Fruit fly (Drosophila melanogaster): ENCODE data around the gene CG11585.

Gene CG11585

DNA sequence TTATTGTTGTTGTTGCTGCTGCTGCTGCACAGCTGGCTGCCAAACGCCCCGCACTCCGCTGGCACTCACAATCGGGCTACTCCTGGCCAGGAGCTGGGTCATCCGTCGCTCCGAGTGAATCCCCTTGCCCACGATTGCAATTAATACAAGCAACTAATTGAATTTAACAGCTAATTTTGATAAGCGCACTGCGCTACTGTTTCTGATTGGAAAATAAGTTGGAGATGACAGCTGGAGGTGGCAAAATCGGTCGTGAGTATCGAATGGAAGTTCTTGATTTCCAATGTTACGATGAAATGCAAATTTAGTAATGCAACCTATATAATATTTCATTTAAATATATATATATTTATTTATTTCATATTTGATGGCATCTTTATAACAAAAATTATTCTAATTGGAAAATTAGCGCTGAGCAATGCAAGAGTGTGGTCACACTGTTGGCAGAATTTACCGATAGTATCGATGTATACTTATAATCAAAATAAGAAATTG lies 44.6 kb downstream of the CG11585 start, which contains the start of gene CG42271 (continued):
- no peak for TF ChIP-seq onecut (GFP tag; IDR thresholded peaks at IDR 0.05)
- no peak for TF ChIP-seq CG16863 (GFP tag; optimal IDR thresholded peaks at IDR 0.05)
- TF ChIP-seq CG6272 (GFP tag; IDR thresholded peaks at IDR 0.05) = peak; percentile 54; the same call in 1 of the 2 replicates
- TF ChIP-seq CG14050 (GFP tag; IDR thresholded peaks at IDR 0.05) = no peak
- peak; percentile 41 for TF ChIP-seq Xbp1 (GFP tag; optimal IDR thresholded peaks at IDR 0.05)
- no peak for TF ChIP-seq Bdp1 (GFP tag; optimal IDR thresholded peaks at IDR 0.05)
- TF ChIP-seq Dad (GFP tag; optimal IDR thresholded peaks at IDR 0.05) = no peak
- peak; percentile 50 for TF ChIP-seq CG4617 (GFP tag; optimal IDR thresholded peaks at IDR 0.05; ENCODE audit: borderline replicate concordance)
- TF ChIP-seq seq (GFP tag; IDR thresholded peaks at IDR 0.05) = no peak
- TF ChIP-seq ttk (GFP tag; IDR thresholded peaks at IDR 0.05) = no peak
- TF ChIP-seq Dek (tag; optimal IDR thresholded peaks at IDR 0.05) = no peak
- TF ChIP-seq CoRest (tag; optimal IDR thresholded peaks at IDR 0.05) = peak; percentile 76
- TF ChIP-seq vnd (GFP tag; IDR thresholded peaks at IDR 0.05; ENCODE audit: partially characterized antibody) = peak; percentile 94
- no peak for TF ChIP-seq H2.0 (GFP tag; IDR thresholded peaks at IDR 0.05)
- peak; percentile 59 for TF ChIP-seq CG9932 (GFP tag; IDR thresholded peaks at IDR 0.05)
- TF ChIP-seq CG15479 (GFP tag; optimal IDR thresholded peaks at IDR 0.05) = no peak
- TF ChIP-seq hb (GFP tag; IDR thresholded peaks at IDR 0.05; ENCODE audit: partially characterized antibody) = peak; percentile 93
- TF ChIP-seq sqz (GFP tag; optimal IDR thresholded peaks at IDR 0.05) = no peak
- TF ChIP-seq CG15696 (tag; optimal IDR thresholded peaks at IDR 0.05) = peak; percentile 55
- no peak for TF ChIP-seq cwo (GFP tag; optimal IDR thresholded peaks at IDR 0.05)
- TF ChIP-seq CG32767 (GFP tag; IDR thresholded peaks at IDR 0.05) = no peak
- TF ChIP-seq B-H2 (GFP tag; optimal IDR thresholded peaks at IDR 0.05) = no peak
- no peak for TF ChIP-seq CG34376 (GFP tag; optimal IDR thresholded peaks at IDR 0.05)
- TF ChIP-seq Gug (GFP tag; IDR thresholded peaks at IDR 0.05) = no peak; the same call in 3 of the 4 replicates
- peak; percentile 13 for TF ChIP-seq Spps (tag; optimal IDR thresholded peaks at IDR 0.05)
- TF ChIP-seq ewg (GFP tag; optimal IDR thresholded peaks at IDR 0.05) = peak; percentile 5
- TF ChIP-seq D19B (GFP tag; optimal IDR thresholded peaks at IDR 0.05) = no peak
- no peak for TF ChIP-seq grn (GFP tag; optimal IDR thresholded peaks at IDR 0.05)
- TF ChIP-seq CG11247 (GFP tag; IDR thresholded peaks at IDR 0.05) = no peak
- no peak for TF ChIP-seq CG31224 (GFP tag; IDR thresholded peaks at IDR 0.05)
- TF ChIP-seq CG14014 (GFP tag; IDR thresholded peaks at IDR 0.05) = no peak
- TF ChIP-seq CG3726 (GFP tag; IDR thresholded peaks at IDR 0.05) = no peak
- no peak for TF ChIP-seq pnt (GFP tag; optimal IDR thresholded peaks at IDR 0.05)
- no peak for TF ChIP-seq zfh2 (GFP tag; optimal IDR thresholded peaks at IDR 0.05)
- no peak for TF ChIP-seq CG1832 (GFP tag; optimal IDR thresholded peaks at IDR 0.05)
- TF ChIP-seq otp (GFP tag; IDR thresholded peaks at IDR 0.05) = 0 out of 3 replicates have a peak, but pooled peaks have one; percentile 7
- TF ChIP-seq ac (GFP tag; optimal IDR thresholded peaks at IDR 0.05) = no peak
- no peak for TF ChIP-seq Camta (GFP tag; optimal IDR thresholded peaks at IDR 0.05)
- TF ChIP-seq Lpt (GFP tag; optimal IDR thresholded peaks at IDR 0.05) = no peak
- TF ChIP-seq HLHmδ (GFP tag; optimal IDR thresholded peaks at IDR 0.05) = no peak
- TF ChIP-seq Hsf (GFP tag; optimal IDR thresholded peaks at IDR 0.05) = no peak
- TF ChIP-seq Neu2 (GFP tag; optimal IDR thresholded peaks at IDR 0.05; ENCODE audit: borderline replicate concordance) = no peak
- peak; percentile 60 for TF ChIP-seq Med (GFP tag)
- TF ChIP-seq YL-1 (GFP tag; optimal IDR thresholded peaks at IDR 0.05) = no peak
- no peak for TF ChIP-seq Trl (optimal IDR thresholded peaks at IDR 0.05)
- no peak for TF ChIP-seq Trl (GFP tag; optimal IDR thresholded peaks at IDR 0.05)
- no peak for TF ChIP-seq CG10565 (GFP tag; optimal IDR thresholded peaks at IDR 0.05)
- no peak for TF ChIP-seq p53 (GFP tag; optimal IDR thresholded peaks at IDR 0.05)
- TF ChIP-seq lola (GFP tag; optimal IDR thresholded peaks at IDR 0.05) = peak in 1 of 3 experiments; percentile 48
- no peak for TF ChIP-seq eve (GFP tag; optimal IDR thresholded peaks at IDR 0.05)
- TF ChIP-seq CG15073 (GFP tag; optimal IDR thresholded peaks at IDR 0.05) = no peak
- TF ChIP-seq D19A (tag; optimal IDR thresholded peaks at IDR 0.05) = no peak
